Fruit fly (Drosophila melanogaster): ENCODE measurements around the gene CG16965.

The CG16965 gene

dm6 chr2L:12033890-12034289, 52.5 kb downstream of the CG16965 start, which contains the start of gene CG18788:
CG18788 (plus strand) TSS chr2L:12034190.
- TF ChIP-seq Dll (optimal IDR thresholded peaks at IDR 0.05) (no peak), psq (optimal IDR thresholded peaks at IDR 0.05) (no peak), usp (GFP tag; optimal IDR thresholded peaks at IDR 0.05) (no peak), CG8478 (optimal IDR thresholded peaks at IDR 0.05) (no peak), EcR (GFP tag; optimal IDR thresholded peaks at IDR 0.05) (no peak), pan (optimal IDR thresholded peaks at IDR 0.05) (no peak)

All from whole organism.